Fruit fly (Drosophila melanogaster) whole organism, prepupa: ENCODE data around the gene CG33128.
A peak's percentile ranks its signal among the peaks of the same experiment; 100 is the strongest.

Source experiments
- Blimp-1 ChIP-seq: fragments of 200-800 bp; sonication (Bioruptor generic); optimal IDR thresholded peaks from 3 replicates; lab custom pipeline; 2017; ENCODE audit warnings: missing biosample characterization, missing genetic modification characterization, mild to moderate bottlenecking, moderate library complexity, missing genetic modification reagents
- CG10631 ChIP-seq: fragments of 200-800 bp; sonication (Bioruptor generic); optimal IDR thresholded peaks from 2 replicates; lab custom pipeline; 2016; ENCODE audit warnings: missing biosample characterization, missing genetic modification characterization
- CG10669 ChIP-seq: fragments of 200-800 bp; sonication (Bioruptor generic); optimal IDR thresholded peaks from 3 replicates; lab custom pipeline; 2018; ENCODE audit warnings: missing biosample characterization, mild to moderate bottlenecking, missing genetic modification characterization, moderate library complexity
- CG11294 ChIP-seq: fragments of 200-800 bp; sonication (Bioruptor generic); IDR thresholded peaks from 2 replicates; pipeline ENCODE4 v1.3.6; 2022; ENCODE audit warnings: missing biosample characterization, missing genetic modification characterization
- CG11762 ChIP-seq: fragments of 200-800 bp; sonication (Bioruptor generic); optimal IDR thresholded peaks from 3 replicates; lab custom pipeline; 2016; ENCODE audit warnings: missing biosample characterization, missing genetic modification characterization; ENCODE audit not compliant: insufficient read depth
- CG11902 ChIP-seq: fragments of 200-800 bp; sonication (Bioruptor generic); optimal IDR thresholded peaks from 3 replicates; lab custom pipeline; 2016; ENCODE audit warnings: missing biosample characterization, missing genetic modification characterization
- CG15336 ChIP-seq: fragments of 200-800 bp; sonication (Bioruptor generic); IDR thresholded peaks from 2 replicates; pipeline ENCODE4 v1.3.6; 2022; ENCODE audit warnings: missing biosample characterization, missing genetic modification characterization
- CG1621 ChIP-seq: fragments of 200-800 bp; sonication (Bioruptor generic); optimal IDR thresholded peaks from 3 replicates; lab custom pipeline; 2018; ENCODE audit warnings: missing biosample characterization, mild to moderate bottlenecking, missing genetic modification characterization
- CG3032 ChIP-seq: fragments of 200-800 bp; optimal IDR thresholded peaks from 2 replicates; lab custom pipeline; 2019; ENCODE audit warnings: missing biosample characterization, mild to moderate bottlenecking, missing genetic modification characterization, moderate library complexity
- CG31627 ChIP-seq: fragments of 200-800 bp; sonication (Bioruptor generic); optimal IDR thresholded peaks from 3 replicates; lab custom pipeline; 2016; ENCODE audit warnings: missing biosample characterization, missing genetic modification characterization
- CG32006 ChIP-seq: fragments of 200-800 bp; sonication (Bioruptor generic); optimal IDR thresholded peaks from 3 replicates; lab custom pipeline; 2017; ENCODE audit warnings: missing biosample characterization, mild to moderate bottlenecking, missing genetic modification characterization
- CG34406 ChIP-seq: fragments of 200-800 bp; sonication (Bioruptor generic); optimal IDR thresholded peaks from 3 replicates; lab custom pipeline; 2016; ENCODE audit warnings: missing biosample characterization, missing genetic modification characterization
- CG3919 ChIP-seq: fragments of 200-800 bp; sonication (Bioruptor generic); optimal IDR thresholded peaks from 3 replicates; lab custom pipeline; 2016; ENCODE audit warnings: missing biosample characterization, missing genetic modification characterization
- CG4318 ChIP-seq: fragments of 200-800 bp; sonication (Bioruptor generic); optimal IDR thresholded peaks from 3 replicates; lab custom pipeline; 2017; ENCODE audit warnings: missing biosample characterization, mild to moderate bottlenecking, missing genetic modification characterization
- CG6163 ChIP-seq: fragments of 200-800 bp; sonication (Bioruptor generic); IDR thresholded peaks from 3 replicates; pipeline ENCODE4 v1.3.6; 2022; ENCODE audit warnings: missing biosample characterization, missing genetic modification characterization
- CG6276 ChIP-seq: fragments of 200-800 bp; sonication (Bioruptor generic); optimal IDR thresholded peaks from 2 replicates; lab custom pipeline; 2017; ENCODE audit warnings: missing biosample characterization, mild to moderate bottlenecking, missing genetic modification characterization
- CG6792 ChIP-seq: fragments of 200-800 bp; sonication (Bioruptor generic); optimal IDR thresholded peaks from 3 replicates; lab custom pipeline; 2016; ENCODE audit warnings: missing biosample characterization, missing genetic modification characterization
- CG6808 ChIP-seq: fragments of 200-800 bp; sonication (Bioruptor generic); optimal IDR thresholded peaks from 3 replicates; lab custom pipeline; 2017; ENCODE audit warnings: missing biosample characterization, missing genetic modification characterization, mild to moderate bottlenecking, moderate library complexity, missing genetic modification reagents
- CG7368 ChIP-seq: fragments of 200-800 bp; sonication (Bioruptor generic); optimal IDR thresholded peaks from 3 replicates; lab custom pipeline; 2016; ENCODE audit warnings: missing biosample characterization, missing genetic modification characterization
- CG8119 ChIP-seq: fragments of 200-800 bp; sonication (Bioruptor generic); IDR thresholded peaks from 3 replicates; pipeline ENCODE4 v1.3.6; 2022; ENCODE audit warnings: missing biosample characterization, missing genetic modification characterization
- CG8319 ChIP-seq: fragments of 200-800 bp; sonication (Bioruptor generic); optimal IDR thresholded peaks from 3 replicates; lab custom pipeline; 2016; ENCODE audit warnings: missing biosample characterization, missing genetic modification characterization
- CG8632 ChIP-seq: fragments of 200-800 bp; sonication (Bioruptor generic); optimal IDR thresholded peaks from 3 replicates; lab custom pipeline; 2016; ENCODE audit warnings: missing biosample characterization, missing genetic modification characterization
- Eip75B ChIP-seq: fragments of 200-800 bp; sonication (Bioruptor generic); optimal IDR thresholded peaks from 3 replicates; lab custom pipeline; 2016; ENCODE audit warnings: missing biosample characterization, missing genetic modification characterization
- Eip78C ChIP-seq: fragments of 200-800 bp; sonication (Bioruptor generic); peaks from one replicate; lab custom pipeline; 2016; ENCODE audit warnings: missing biosample characterization, missing genetic modification characterization
- Eip93F ChIP-seq: fragments of 200-800 bp; sonication (Bioruptor generic); optimal IDR thresholded peaks from 2 replicates; lab custom pipeline; 2016; ENCODE audit warnings: missing biosample characterization, mild to moderate bottlenecking, missing genetic modification characterization
- Ets21C ChIP-seq: fragments of 200-800 bp; sonication (Bioruptor generic); optimal IDR thresholded peaks from 3 replicates; lab custom pipeline; 2016; ENCODE audit warnings: missing biosample characterization, missing genetic modification characterization
- Ets96B ChIP-seq: fragments of 200-800 bp; optimal IDR thresholded peaks from 2 replicates; lab custom pipeline; 2019; ENCODE audit warnings: missing biosample characterization, mild to moderate bottlenecking, missing genetic modification characterization, moderate library complexity
- Gug ChIP-seq: fragments of 200-800 bp; sonication (Bioruptor generic); IDR thresholded peaks from 2 replicates; pipeline ENCODE4 v1.3.6; 2022; ENCODE audit warnings: missing biosample characterization, missing genetic modification characterization
- Hr39 ChIP-seq: fragments of 200-800 bp; sonication (Bioruptor generic); optimal IDR thresholded peaks from 2 replicates; lab custom pipeline; 2016; ENCODE audit warnings: missing biosample characterization, missing genetic modification characterization
- Hr4 ChIP-seq: fragments of 200-800 bp; sonication (Bioruptor generic); optimal IDR thresholded peaks from 3 replicates; lab custom pipeline; 2016; ENCODE audit warnings: missing biosample characterization, missing genetic modification characterization
- Met ChIP-seq: fragments of 200-800 bp; sonication (Bioruptor generic); optimal IDR thresholded peaks from 3 replicates; lab custom pipeline; 2016; ENCODE audit warnings: missing biosample characterization, missing genetic modification characterization
- OdsH ChIP-seq: fragments of 200-800 bp; sonication (Bioruptor generic); optimal IDR thresholded peaks from 3 replicates; lab custom pipeline; 2016; ENCODE audit warnings: missing biosample characterization, missing genetic modification characterization
- Smox ChIP-seq: fragments of 200-800 bp; sonication (Bioruptor generic); optimal IDR thresholded peaks from 3 replicates; lab custom pipeline; 2016; ENCODE audit warnings: missing biosample characterization, missing genetic modification characterization
- Sox102F ChIP-seq: fragments of 200-800 bp; sonication (Bioruptor generic); optimal IDR thresholded peaks from 2 replicates; lab custom pipeline; 2016; ENCODE audit warnings: missing biosample characterization, mild to moderate bottlenecking, missing genetic modification characterization
- Sox14 ChIP-seq: fragments of 200-800 bp; sonication (Bioruptor generic); optimal IDR thresholded peaks from 3 replicates; lab custom pipeline; 2016; ENCODE audit warnings: missing biosample characterization, missing genetic modification characterization
- Sox15 ChIP-seq: fragments of 200-800 bp; sonication (Bioruptor generic); optimal IDR thresholded peaks from 3 replicates; lab custom pipeline; 2016; ENCODE audit warnings: missing biosample characterization, missing genetic modification characterization
- acj6 ChIP-seq: fragments of 200-800 bp; sonication (Bioruptor generic); optimal IDR thresholded peaks from 3 replicates; lab custom pipeline; 2016; ENCODE audit warnings: missing biosample characterization, missing genetic modification characterization
- cyc ChIP-seq: fragments of 200-800 bp; sonication (Bioruptor generic); optimal IDR thresholded peaks from 3 replicates; lab custom pipeline; 2016; ENCODE audit warnings: missing biosample characterization, missing genetic modification characterization
- dac ChIP-seq: fragments of 200-800 bp; sonication (Bioruptor generic); optimal IDR thresholded peaks from 2 replicates; lab custom pipeline; 2017; ENCODE audit warnings: missing biosample characterization, mild to moderate bottlenecking, missing genetic modification characterization
- eg ChIP-seq: fragments of 200-800 bp; sonication (Bioruptor generic); IDR thresholded peaks from 3 replicates; pipeline ENCODE4 v1.3.6; 2022; ENCODE audit warnings: missing biosample characterization, missing genetic modification characterization
- esn ChIP-seq: fragments of 200-800 bp; sonication (Bioruptor generic); optimal IDR thresholded peaks from 2 replicates; lab custom pipeline; 2016; ENCODE audit warnings: missing biosample characterization, mild to moderate bottlenecking, missing genetic modification characterization, moderate library complexity
- fd59A ChIP-seq: fragments of 200-800 bp; sonication (Bioruptor generic); optimal IDR thresholded peaks from 2 replicates; lab custom pipeline; 2017; ENCODE audit warnings: missing biosample characterization, mild to moderate bottlenecking, missing genetic modification characterization, missing genetic modification reagents
- fd85E ChIP-seq: fragments of 200-800 bp; sonication (Bioruptor generic); optimal IDR thresholded peaks from 3 replicates; lab custom pipeline; 2016; ENCODE audit warnings: missing biosample characterization, missing genetic modification characterization
- fkh ChIP-seq: fragments of 200-800 bp; sonication (Bioruptor generic); optimal IDR thresholded peaks from 3 replicates; lab custom pipeline; 2017; ENCODE audit warnings: missing biosample characterization, mild to moderate bottlenecking, missing genetic modification characterization, moderate library complexity
- lz ChIP-seq: fragments of 200-800 bp; sonication (Bioruptor generic); optimal IDR thresholded peaks from 3 replicates; lab custom pipeline; 2016; ENCODE audit warnings: missing biosample characterization, missing genetic modification characterization
- net ChIP-seq: fragments of 200-800 bp; sonication (Bioruptor generic); optimal IDR thresholded peaks from 3 replicates; lab custom pipeline; 2016; ENCODE audit warnings: missing biosample characterization, missing genetic modification characterization
- pdm3 ChIP-seq: fragments of 200-800 bp; sonication (Bioruptor generic); optimal IDR thresholded peaks from 3 replicates; lab custom pipeline; 2016; ENCODE audit warnings: missing biosample characterization, missing genetic modification characterization
- salr ChIP-seq, 2 experiments: fragments of 200-800 bp; sonication (Bioruptor generic); optimal IDR thresholded peaks; 3 replicates each; lab custom pipeline; 2016 to 2018; ENCODE audit warnings: missing biosample characterization in 2 of 2, missing genetic modification characterization in 2 of 2, mild to moderate bottlenecking in 1 of 2
- spab ChIP-seq: fragments of 200-800 bp; sonication (Bioruptor generic); optimal IDR thresholded peaks from 2 replicates; lab custom pipeline; 2017; ENCODE audit warnings: missing biosample characterization, mild to moderate bottlenecking, missing genetic modification characterization, missing genetic modification reagents
- ss ChIP-seq, 2 experiments: fragments of 200-800 bp; sonication (Bioruptor generic); optimal IDR thresholded peaks; 2 replicates in 1 of 2; 3 replicates in 1 of 2; lab custom pipeline; 2017 to 2018; ENCODE audit warnings: mild to moderate bottlenecking in 2 of 2, missing biosample characterization in 2 of 2, missing genetic modification characterization in 2 of 2, moderate library complexity in 1 of 2
- svp ChIP-seq: fragments of 200-800 bp; sonication (Bioruptor generic); peaks from one replicate; lab custom pipeline; 2016; ENCODE audit warnings: missing biosample characterization, missing genetic modification characterization
- topi ChIP-seq: fragments of 200-800 bp; sonication (Bioruptor generic); optimal IDR thresholded peaks from 3 replicates; lab custom pipeline; 2016; ENCODE audit warnings: missing biosample characterization, missing genetic modification characterization
- vri ChIP-seq: fragments of 200-800 bp; sonication (Bioruptor generic); optimal IDR thresholded peaks from 3 replicates; lab custom pipeline; 2016; ENCODE audit warnings: missing biosample characterization, mild to moderate bottlenecking, missing genetic modification characterization

Gene CG33128

dm6 chr2L:1455498-1455897 lies 38.4 kb upstream of the CG33128 start:
- no peak for TF ChIP-seq CG6792 (GFP tag; lab: Kevin White, UChicago)
- TF ChIP-seq Ets96B (tag; lab: Kevin White, UChicago): peak; percentile 51
- no peak for TF ChIP-seq CG34406 (GFP tag; lab: Kevin White, UChicago)
- peak; percentile 47 for TF ChIP-seq fd59A (GFP tag; lab: Kevin White, UChicago)
- no peak; the same call in 1 of the 2 replicates for TF ChIP-seq CG15336 (GFP tag; lab: Robert Waterston, UW)
- peak; percentile 10 for TF ChIP-seq CG11762 (GFP tag; lab: Kevin White, UChicago)
- no peak for TF ChIP-seq Met (GFP tag; lab: Kevin White, UChicago)
- TF ChIP-seq Hr4: peak; percentile 34
- peak; percentile 48 for TF ChIP-seq CG3032 (tag; lab: Kevin White, UChicago)
- peak; percentile 14 for TF ChIP-seq CG4318 (GFP tag; lab: Kevin White, UChicago)
- no peak for TF ChIP-seq CG7368 (GFP tag; lab: Kevin White, UChicago)
- TF ChIP-seq CG8632: no peak
- TF ChIP-seq acj6 (GFP tag; lab: Kevin White, UChicago): peak; percentile 2
- no peak for TF ChIP-seq Hr39
- no peak for TF ChIP-seq CG11902
- TF ChIP-seq Eip75B (GFP tag; lab: Kevin White, UChicago): no peak
- no peak for TF ChIP-seq ss (GFP tag; optimal IDR thresholded peaks at IDR 0.05; lab: Kevin White, UChicago)
- TF ChIP-seq Eip93F (GFP tag; lab: Kevin White, UChicago): no peak
- TF ChIP-seq CG10631 (GFP tag; lab: Kevin White, UChicago): peak; percentile 39
- TF ChIP-seq salr (GFP tag; optimal IDR thresholded peaks at IDR 0.05; lab: Kevin White, UChicago): peak in 1 of 2 experiments; percentile 37
- no peak for TF ChIP-seq eg (GFP tag; lab: Robert Waterston, UW)
- TF ChIP-seq CG8319 (GFP tag; lab: Kevin White, UChicago): no peak
- TF ChIP-seq fkh (GFP tag; lab: Kevin White, UChicago): no peak
- TF ChIP-seq Eip78C (GFP tag; lab: Kevin White, UChicago): peak; percentile 78
- no peak for TF ChIP-seq CG3919 (GFP tag; lab: Kevin White, UChicago)
- peak; percentile 0 for TF ChIP-seq svp (GFP tag; lab: Kevin White, UChicago)
- TF ChIP-seq Ets21C (GFP tag; lab: Kevin White, UChicago): no peak
- TF ChIP-seq CG6163 (GFP tag; lab: Robert Waterston, UW): no peak
- TF ChIP-seq Sox15 (GFP tag; lab: Kevin White, UChicago): no peak
- peak; percentile 33 for TF ChIP-seq spab (GFP tag; lab: Kevin White, UChicago)
- no peak for TF ChIP-seq vri (GFP tag; lab: Kevin White, UChicago)
- TF ChIP-seq cyc (GFP tag; lab: Kevin White, UChicago): no peak
- no peak for TF ChIP-seq fd85E
- peak; percentile 9 for TF ChIP-seq Sox14 (GFP tag; lab: Kevin White, UChicago)
- TF ChIP-seq lz (GFP tag; lab: Kevin White, UChicago): no peak
- TF ChIP-seq Smox: no peak
- TF ChIP-seq CG6276 (GFP tag; lab: Kevin White, UChicago): peak; percentile 10
- peak; percentile 62; the same call in 2 of the 3 replicates for TF ChIP-seq CG8119 (GFP tag; lab: Robert Waterston, UW)
- TF ChIP-seq esn: no peak
- no peak for TF ChIP-seq OdsH
- TF ChIP-seq pdm3: peak; percentile 33
- TF ChIP-seq Gug: no peak
- peak; percentile 62 for TF ChIP-seq CG32006 (GFP tag; lab: Kevin White, UChicago)
- TF ChIP-seq CG6808 (GFP tag; lab: Kevin White, UChicago): peak; percentile 39
- no peak for TF ChIP-seq CG31627
- no peak for TF ChIP-seq Blimp-1 (GFP tag; lab: Kevin White, UChicago)
- TF ChIP-seq Sox102F (GFP tag; lab: Kevin White, UChicago): no peak
- peak; percentile 0 for TF ChIP-seq CG1621 (tag; lab: Kevin White, UChicago)
- TF ChIP-seq topi: no peak
- no peak for TF ChIP-seq CG11294
- no peak for TF ChIP-seq dac (GFP tag; lab: Kevin White, UChicago)
- TF ChIP-seq net: no peak
- TF ChIP-seq CG10669: peak; percentile 38
